Worm (Caenorhabditis elegans): ENCODE data around the gene C34D4.10.
A peak's percentile ranks its signal among the peaks of the same experiment; 100 is the strongest.

Gene C34D4.10

ce11 chrIV:7103211-7103679 lies 18.0 kb downstream of the C34D4.10 start, which contains the start of the genes rde-8 and ZC477.3:
rde-8 (minus strand) TSS chrIV:7103261.
ZC477.3 (plus strand) TSS chrIV:7103492.
- TF ChIP-seq nhr-6 (tag; optimal IDR thresholded peaks at IDR 0.05) (peak; percentile 24), zfp-2 (tag; optimal IDR thresholded peaks at IDR 0.05) (no peak), vab-7 (GFP tag; IDR thresholded peaks at IDR 0.05) (no peak), ceh-32 (tag; optimal IDR thresholded peaks at IDR 0.05; ENCODE audit: poor library complexity) (no peak), ama-1 (optimal IDR thresholded peaks at IDR 0.05) (peak; percentile 10), nhr-28 (tag; optimal IDR thresholded peaks at IDR 0.05) (peak; percentile 18), daf-16 (GFP tag; optimal IDR thresholded peaks at IDR 0.05) (peak in 1 of 2 experiments; percentile 67), daf-16 (tag; optimal IDR thresholded peaks at IDR 0.05) (peak; percentile 68), madf-9 (GFP tag; conservative IDR thresholded peaks at IDR 0.05) (no peak), mdt-29 (GFP tag; IDR thresholded peaks at IDR 0.05) (no peak), lin-38 (GFP tag; IDR thresholded peaks at IDR 0.05) (peak; percentile 79), jun-1 (tag; optimal IDR thresholded peaks at IDR 0.05) (peak; percentile 28), nhr-102 (tag; optimal IDR thresholded peaks at IDR 0.05) (peak; percentile 42), lsy-2 (tag; optimal IDR thresholded peaks at IDR 0.05) (peak in 1 of 2 experiments; percentile 88), daf-19 (GFP tag; conservative IDR thresholded peaks at IDR 0.05) (no peak), Y5F2A.4 (GFP tag; optimal IDR thresholded peaks at IDR 0.05) (no peak), spr-1 (tag; optimal IDR thresholded peaks at IDR 0.05) (no peak), F44E2.7 (GFP tag; IDR thresholded peaks at IDR 0.05) (no peak), php-3 (GFP tag; IDR thresholded peaks at IDR 0.05) (no peak), dmd-9 (GFP tag; IDR thresholded peaks at IDR 0.05) (no peak), sdz-12 (GFP tag; optimal IDR thresholded peaks at IDR 0.05) (no peak), snpc-4 (tag; optimal IDR thresholded peaks at IDR 0.05) (no peak), dmd-8 (GFP tag; IDR thresholded peaks at IDR 0.05) (no peak), ceh-20 (GFP tag; IDR thresholded peaks at IDR 0.05) (no peak), T20F7.1 (GFP tag; optimal IDR thresholded peaks at IDR 0.05) (peak; percentile 54), cey-2 (tag; optimal IDR thresholded peaks at IDR 0.05; ENCODE audit: borderline replicate concordance, insufficient read depth) (no peak), nhr-11 (tag; optimal IDR thresholded peaks at IDR 0.05) (peak; percentile 3), dpl-1 (GFP tag; optimal IDR thresholded peaks at IDR 0.05) (peak; percentile 75), lir-3 (tag; optimal IDR thresholded peaks at IDR 0.05) (no peak), rbr-2 (tag; optimal IDR thresholded peaks at IDR 0.05) (peak; percentile 59), zip-11 (GFP tag; IDR thresholded peaks at IDR 0.05) (no peak), nhr-48 (tag; optimal IDR thresholded peaks at IDR 0.05) (peak; percentile 38), lin-13 (GFP tag; optimal IDR thresholded peaks at IDR 0.05) (peak; percentile 4), hlh-30 (tag; optimal IDR thresholded peaks at IDR 0.05; ENCODE audit: insufficient read depth) (no peak), aha-1 (tag) (peak; percentile 87), hmg-1.1 (GFP tag; IDR thresholded peaks at IDR 0.05) (0 out of 2 replicates have a peak, but pooled peaks have one; percentile 60), snpc-1.2 (GFP tag; IDR thresholded peaks at IDR 0.05) (0 out of 2 replicates have a peak, but pooled peaks have one; percentile 52), F37D6.2 (tag; optimal IDR thresholded peaks at IDR 0.05) (peak; percentile 23), saeg-2 (GFP tag; IDR thresholded peaks at IDR 0.05) (no peak), R02D3.7 (tag; optimal IDR thresholded peaks at IDR 0.05) (no peak), ceh-82 (tag; optimal IDR thresholded peaks at IDR 0.05) (no peak), dve-1 (tag; optimal IDR thresholded peaks at IDR 0.05; ENCODE audit: insufficient read depth) (peak; percentile 68), unc-62 (GFP tag; optimal IDR thresholded peaks at IDR 0.05 in 1 of 2) (peak in 1 of 2 experiments; percentile 64), unc-62 (tag; optimal IDR thresholded peaks at IDR 0.05) (no peak), mes-2 (tag; optimal IDR thresholded peaks at IDR 0.05; ENCODE audit: poor library complexity, severe bottlenecking) (peak; percentile 81)

Data from whole organism, L4 larva.